Worm (Caenorhabditis elegans) whole organism, young adult: ENCODE data around the gene mes-1.

Experiments used
- cebp-1 ChIP-seq, 2 experiments: fragments of 200-800 bp in 1 of 2; sonication (Bioruptor generic) in 1 of 2; sonication (generic microtip) in 1 of 2; IDR thresholded peaks in 1 of 2; optimal IDR thresholded peaks in 1 of 2; 2 replicates each; pipeline versions ENCODE4 v1.3.6 to Lab custom; 2017 to 2022; ENCODE audit warnings: missing compliant biosample characterization in 2 of 2, missing genetic modification characterization in 2 of 2, mild to moderate bottlenecking in 1 of 2, missing genetic modification reagents in 1 of 2, moderate library complexity in 1 of 2
- nhr-90 ChIP-seq: sonication (generic microtip); optimal IDR thresholded peaks from 2 replicates; lab custom pipeline; 2016; ENCODE audit warnings: missing genotype, mild to moderate bottlenecking, missing genetic modification characterization, missing compliant biosample characterization

- TF ChIP-seq cebp-1 (GFP tag; IDR thresholded peaks at IDR 0.05; lab: Robert Waterston, UW) (no peak), cebp-1 (tag; optimal IDR thresholded peaks at IDR 0.05; lab: Kevin White, UChicago) (no peak), nhr-90 (tag; lab: Kevin White, UChicago) (no peak)
These were observed 40.5 kb upstream of the mes-1 start for ce11 chrX:11816825-11817224.
